Worm (Caenorhabditis elegans) whole organism, midembryonic: ENCODE data around the gene T02E9.6.

Experiments used
- flt-1 ChIP-seq: fragments of 200-800 bp; sonication (Bioruptor generic); IDR thresholded peaks from 2 replicates; pipeline ENCODE4 v1.3.6; 2022; ENCODE audit warnings: missing genetic modification characterization, missing compliant biosample characterization
- med-1 ChIP-seq: sonication (generic microtip); optimal IDR thresholded peaks from 2 replicates; lab custom pipeline; 2017; ENCODE audit warnings: missing genetic modification characterization, mild to moderate bottlenecking, missing compliant biosample characterization, antibody characterized with exemption, missing genetic modification reagents; ENCODE audit not compliant: insufficient read depth
- ztf-29 ChIP-seq: fragments of 200-800 bp; sonication (Bioruptor generic); IDR thresholded peaks from 2 replicates; pipeline ENCODE4 v1.3.6; 2022; ENCODE audit warnings: missing genetic modification reagents, missing genetic modification characterization, missing compliant biosample characterization

ce11 chrV:11298632-11299031 lies 35.5 kb downstream of the T02E9.6 start, which contains the start of gene T03F7.5:
- no peak for TF ChIP-seq med-1 (GFP tag; lab: Kevin White, UChicago)
- no peak for TF ChIP-seq flt-1 (GFP tag; lab: Robert Waterston, UW)
- no peak for TF ChIP-seq ztf-29 (GFP tag; lab: Robert Waterston, UW)
